Worm (Caenorhabditis elegans) whole organism, midembryonic: ENCODE measurements around the gene T08G3.6.

ENCODE experiments used
- med-1 ChIP-seq: sonication (generic microtip); optimal IDR thresholded peaks from 2 replicates; lab custom pipeline; 2017; ENCODE audit warnings: missing genetic modification characterization, mild to moderate bottlenecking, missing compliant biosample characterization, antibody characterized with exemption, missing genetic modification reagents; ENCODE audit not compliant: insufficient read depth
- ref-1 ChIP-seq: fragments of 200-800 bp; sonication (Bioruptor generic); conservative IDR thresholded peaks from 2 replicates; pipeline ENCODE4 v1.3.6; 2022; ENCODE audit warnings: missing genetic modification reagents, missing genetic modification characterization, missing compliant biosample characterization

DNA sequence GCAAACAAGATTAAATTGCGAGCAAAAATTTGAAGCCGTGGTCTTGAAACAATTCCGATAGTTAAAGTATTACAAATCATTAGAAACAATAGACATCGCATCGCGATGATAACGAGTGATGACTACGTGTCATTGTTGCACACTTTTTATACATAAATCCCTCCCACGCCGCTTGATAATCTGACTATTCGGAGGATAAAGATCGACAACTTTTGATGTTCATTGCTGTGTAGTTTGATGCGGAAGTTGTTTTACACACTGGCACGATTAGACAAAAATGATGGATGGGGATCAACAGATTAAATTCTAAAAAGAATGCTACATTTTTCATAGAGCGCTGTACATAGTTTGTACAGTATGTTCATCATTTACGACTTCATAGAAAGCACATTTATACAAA lies 33.5 kb downstream of the T08G3.6 start, which contains the start of gene T08G3.11:
- no peak for TF ChIP-seq med-1
- TF ChIP-seq ref-1 (GFP tag; lab: Robert Waterston, UW), result no peak
